Fruit fly (Drosophila melanogaster) whole organism: ENCODE measurements around the gene CG32984.

ENCODE experiments used
- Dll ChIP-seq: fragments of >200 bp; optimal IDR thresholded peaks from 2 replicates; lab custom pipeline; 2017
- EcR ChIP-seq, 2 experiments: fragments of >200 bp; optimal IDR thresholded peaks; 2 replicates each; lab custom pipeline; 2017; ENCODE audit warnings: missing biosample characterization in 2 of 2, missing genetic modification characterization in 2 of 2, missing genetic modification reagents in 2 of 2
- psq ChIP-seq: fragments of >200 bp; optimal IDR thresholded peaks from 2 replicates; lab custom pipeline; 2017

- TF ChIP-seq Dll (no peak), EcR (GFP tag; optimal IDR thresholded peaks at IDR 0.05; lab: Kevin White, UChicago) (no peak), psq (lab: Kevin White, UChicago) (no peak)
Observed at dm6 chr2L:8962254-8962653, 2.5 kb upstream of the CG32984 start, which contains the start of the genes CG9525 and CG32985.
